Worm (Caenorhabditis elegans) whole organism, early embryonic: ENCODE results near the gene aass-1.

Experiments
- B0310.2 ChIP-seq: sonication (generic microtip); optimal IDR thresholded peaks from 2 replicates; lab custom pipeline; 2016; ENCODE audit warnings: mild to moderate bottlenecking, missing genetic modification characterization, missing compliant biosample characterization
- F13C5.2 ChIP-seq: sonication (generic microtip); optimal IDR thresholded peaks from 2 replicates; lab custom pipeline; 2017; ENCODE audit warnings: mild to moderate bottlenecking, missing genetic modification characterization, inconsistent platforms, missing compliant biosample characterization
- aly-1 ChIP-seq: sonication (generic microtip); optimal IDR thresholded peaks from 2 replicates; lab custom pipeline; 2016; ENCODE audit warnings: missing genetic modification characterization, missing compliant biosample characterization
- ama-1 ChIP-seq: fragments of 150-350 bp; optimal IDR thresholded peaks from 2 replicates; lab custom pipeline; 2014
- ceh-13 ChIP-seq: fragments of 200-800 bp; sonication (Bioruptor generic); optimal IDR thresholded peaks from 2 replicates; lab custom pipeline; 2018; ENCODE audit warnings: mild to moderate bottlenecking, missing genetic modification characterization, missing compliant biosample characterization
- ceh-36 ChIP-seq: sonication (generic microtip); optimal IDR thresholded peaks from 2 replicates; lab custom pipeline; 2016; ENCODE audit warnings: missing genetic modification characterization, inconsistent platforms, missing compliant biosample characterization
- ets-7 ChIP-seq: sonication (generic microtip); optimal IDR thresholded peaks from 2 replicates; lab custom pipeline; 2016; ENCODE audit warnings: missing genotype, missing genetic modification characterization, missing compliant biosample characterization
- flt-1 ChIP-seq: fragments of 200-800 bp; sonication (Bioruptor generic); IDR thresholded peaks from 2 replicates; pipeline ENCODE4 v1.3.6; 2022; ENCODE audit warnings: missing genetic modification characterization, missing compliant biosample characterization
- hmbx-1 ChIP-seq: sonication (generic microtip); optimal IDR thresholded peaks from 2 replicates; lab custom pipeline; 2016; ENCODE audit warnings: mild to moderate bottlenecking, missing genetic modification characterization, missing compliant biosample characterization
- hmg-4 ChIP-seq: fragments of 200-800 bp; sonication (Bioruptor generic); optimal IDR thresholded peaks from 2 replicates; lab custom pipeline; 2018; ENCODE audit warnings: mild to moderate bottlenecking, missing genetic modification characterization, missing compliant biosample characterization
- hnd-1 ChIP-seq: sonication (generic microtip); optimal IDR thresholded peaks from 2 replicates; lab custom pipeline; 2016; ENCODE audit warnings: missing genetic modification characterization, missing compliant biosample characterization
- pes-1 ChIP-seq: fragments of 200-800 bp; sonication (Bioruptor generic); IDR thresholded peaks from 2 replicates; pipeline ENCODE4 v1.3.6; 2022; ENCODE audit warnings: missing genetic modification reagents, missing genetic modification characterization, missing compliant biosample characterization
- scrt-1 ChIP-seq: fragments of 200-800 bp; sonication (Bioruptor generic); IDR thresholded peaks from 2 replicates; pipeline ENCODE4 v1.3.6; 2022; ENCODE audit warnings: missing genetic modification characterization, missing compliant biosample characterization
- sea-1 ChIP-seq: fragments of 200-800 bp; sonication (Bioruptor generic); conservative IDR thresholded peaks from 2 replicates; pipeline ENCODE4 v1.3.6; 2022; ENCODE audit warnings: missing genetic modification characterization, missing compliant biosample characterization
- tbx-11 ChIP-seq: fragments of 200-800 bp; sonication (Bioruptor generic); IDR thresholded peaks from 2 replicates; pipeline ENCODE4 v1.3.6; 2022; ENCODE audit warnings: missing genetic modification characterization, missing compliant biosample characterization
- tbx-37 ChIP-seq: fragments of 200-800 bp; sonication (Bioruptor generic); conservative IDR thresholded peaks from 2 replicates; pipeline ENCODE4 v1.3.6; 2022; ENCODE audit warnings: missing genetic modification reagents, missing genetic modification characterization, missing compliant biosample characterization
- tra-4 ChIP-seq: sonication (generic microtip); optimal IDR thresholded peaks from 2 replicates; lab custom pipeline; 2017; ENCODE audit warnings: missing genetic modification characterization, missing compliant biosample characterization

aass-1 gene

ce11 chrIV:291356-291755, 46.4 kb downstream of the aass-1 start, which contains the start of gene T21D12.7:
Gene T21D12.7 (minus strand): TSS chrIV:291456.
- no peak for TF ChIP-seq tbx-37
- no peak for TF ChIP-seq hmbx-1 (tag; lab: Kevin White, UChicago)

ce11 chrIV:291851-292367, 47.0 kb downstream of the aass-1 start:
- TF ChIP-seq tbx-37 (no peak), B0310.2 (tag; lab: Kevin White, UChicago) (no peak)

- no peak for TF ChIP-seq hmbx-1 (tag; lab: Kevin White, UChicago)
- TF ChIP-seq ama-1 (lab: Kevin White, UChicago), result no peak
- no peak for TF ChIP-seq tbx-37
- TF ChIP-seq pes-1 (GFP tag; lab: Robert Waterston, UW), result no peak
- no peak for TF ChIP-seq hmg-4 (GFP tag; lab: Kevin White, UChicago)
- TF ChIP-seq ets-7, result no peak
- TF ChIP-seq F13C5.2 (tag; lab: Kevin White, UChicago), result no peak
- no peak for TF ChIP-seq B0310.2 (tag; lab: Kevin White, UChicago)
These were observed 48.3 kb downstream of the aass-1 start for ce11 chrIV:293163-293755.

ce11 chrIV:293995-294700, 49.2 kb downstream of the aass-1 start:
- no peak for TF ChIP-seq ceh-36 (tag; lab: Kevin White, UChicago)
- no peak for TF ChIP-seq scrt-1 (GFP tag; lab: Robert Waterston, UW)
- TF ChIP-seq tbx-37, result no peak
- no peak for TF ChIP-seq hnd-1 (tag; lab: Kevin White, UChicago)
- TF ChIP-seq pes-1 (GFP tag; lab: Robert Waterston, UW), result no peak
- TF ChIP-seq hmbx-1 (tag; lab: Kevin White, UChicago), result no peak
- TF ChIP-seq hmg-4 (GFP tag; lab: Kevin White, UChicago), result no peak
- TF ChIP-seq sea-1 (GFP tag; lab: Robert Waterston, UW), result no peak
- no peak for TF ChIP-seq ama-1 (lab: Kevin White, UChicago)
- TF ChIP-seq flt-1 (GFP tag; lab: Robert Waterston, UW), result no peak
- TF ChIP-seq aly-1, result no peak
- no peak for TF ChIP-seq F13C5.2 (tag; lab: Kevin White, UChicago)
- no peak for TF ChIP-seq B0310.2 (tag; lab: Kevin White, UChicago)
- no peak for TF ChIP-seq ets-7
- TF ChIP-seq ceh-13 (GFP tag; lab: Kevin White, UChicago), result no peak
- no peak for TF ChIP-seq tbx-11 (GFP tag; lab: Robert Waterston, UW)
- TF ChIP-seq tra-4 (tag; lab: Kevin White, UChicago), result no peak

ce11 chrIV:294737-295136, 49.8 kb downstream of the aass-1 start:
- TF ChIP-seq ets-7 (no peak), tra-4 (tag; lab: Kevin White, UChicago) (no peak), F13C5.2 (tag; lab: Kevin White, UChicago) (no peak), pes-1 (GFP tag; lab: Robert Waterston, UW) (no peak), aly-1 (no peak), tbx-37 (no peak), hmbx-1 (tag; lab: Kevin White, UChicago) (no peak), ama-1 (lab: Kevin White, UChicago) (no peak), scrt-1 (GFP tag; lab: Robert Waterston, UW) (no peak), tbx-11 (GFP tag; lab: Robert Waterston, UW) (no peak)

ce11 chrIV:295734-296201, 50.8 kb downstream of the aass-1 start:
- TF ChIP-seq ets-7 (no peak), tbx-37 (no peak), sea-1 (GFP tag; lab: Robert Waterston, UW) (no peak), pes-1 (GFP tag; lab: Robert Waterston, UW) (no peak), flt-1 (GFP tag; lab: Robert Waterston, UW) (no peak), ceh-36 (tag; lab: Kevin White, UChicago) (no peak), tbx-11 (GFP tag; lab: Robert Waterston, UW) (no peak), tra-4 (tag; lab: Kevin White, UChicago) (no peak), B0310.2 (tag; lab: Kevin White, UChicago) (no peak), hnd-1 (tag; lab: Kevin White, UChicago) (no peak), hmbx-1 (tag; lab: Kevin White, UChicago) (no peak), F13C5.2 (tag; lab: Kevin White, UChicago) (no peak), aly-1 (no peak)

ce11 chrIV:296849-297248, 51.9 kb downstream of the aass-1 start:
- TF ChIP-seq hnd-1 (tag; lab: Kevin White, UChicago), result no peak
- TF ChIP-seq F13C5.2 (tag; lab: Kevin White, UChicago), result no peak
- no peak for TF ChIP-seq ceh-36 (tag; lab: Kevin White, UChicago)
- TF ChIP-seq ets-7, result no peak
- no peak for TF ChIP-seq sea-1 (GFP tag; lab: Robert Waterston, UW)
- TF ChIP-seq aly-1, result no peak
- no peak for TF ChIP-seq flt-1 (GFP tag; lab: Robert Waterston, UW)
- TF ChIP-seq scrt-1 (GFP tag; lab: Robert Waterston, UW), result no peak
- no peak for TF ChIP-seq ama-1 (lab: Kevin White, UChicago)
- no peak for TF ChIP-seq ceh-13 (GFP tag; lab: Kevin White, UChicago)
- TF ChIP-seq tbx-11 (GFP tag; lab: Robert Waterston, UW), result no peak
